Worm (Caenorhabditis elegans) whole organism, L3 larva: ENCODE data around the gene tbc-6.

ENCODE experiments used
- R02D3.7 ChIP-seq: fragments of 150-350 bp; optimal IDR thresholded peaks from 2 replicates; lab custom pipeline; 2014; ENCODE audit warnings: missing biosample characterization, missing genetic modification characterization
- ZK546.5 ChIP-seq: sonication (generic microtip); optimal IDR thresholded peaks from 2 replicates; lab custom pipeline; 2017; ENCODE audit warnings: missing biosample characterization, missing genetic modification characterization
- aly-2 ChIP-seq: fragments of 150-350 bp; optimal IDR thresholded peaks from 2 replicates; lab custom pipeline; 2014; ENCODE audit warnings: missing biosample characterization, missing genetic modification characterization
- ceh-16 ChIP-seq: sonication (generic microtip); optimal IDR thresholded peaks from 2 replicates; lab custom pipeline; 2017; ENCODE audit warnings: missing biosample characterization, missing genetic modification characterization
- ceh-28 ChIP-seq: fragments of 150-350 bp; optimal IDR thresholded peaks from 2 replicates; lab custom pipeline; 2014; ENCODE audit warnings: missing biosample characterization, missing genetic modification reagents, missing genetic modification characterization
- ceh-82 ChIP-seq: fragments of 150-350 bp; optimal IDR thresholded peaks from 2 replicates; lab custom pipeline; 2014; ENCODE audit warnings: missing biosample characterization, missing genetic modification characterization
- ceh-9 ChIP-seq: sonication (generic microtip); optimal IDR thresholded peaks from 2 replicates; lab custom pipeline; 2018; ENCODE audit warnings: missing biosample characterization, missing genetic modification characterization
- daf-12 ChIP-seq: fragments of 150-350 bp; optimal IDR thresholded peaks from 2 replicates; lab custom pipeline; 2014; ENCODE audit warnings: missing biosample characterization, missing genetic modification reagents, missing genetic modification characterization
- egl-27 ChIP-seq: sonication (generic microtip); optimal IDR thresholded peaks from 4 replicates; lab custom pipeline; 2017; ENCODE audit warnings: missing biosample characterization, missing genetic modification reagents, missing genetic modification characterization
- egl-5 ChIP-seq: fragments of 150-350 bp; optimal IDR thresholded peaks from 2 replicates; lab custom pipeline; 2017; ENCODE audit warnings: missing biosample characterization, missing genetic modification reagents, missing genetic modification characterization, inconsistent platforms
- elt-1 ChIP-seq: fragments of 150-350 bp; optimal IDR thresholded peaks from 2 replicates; lab custom pipeline; 2014; ENCODE audit warnings: missing biosample characterization, missing genetic modification characterization
- elt-2 ChIP-seq: sonication (generic microtip); optimal IDR thresholded peaks from 2 replicates; lab custom pipeline; 2016; ENCODE audit warnings: missing genetic modification reagents, mild to moderate bottlenecking, missing genetic modification characterization, missing compliant biosample characterization
- elt-3 ChIP-seq, 3 experiments: fragments of 150-350 bp in 1 of 3; sonication (generic microtip) in 2 of 3; optimal IDR thresholded peaks; 2 replicates in 2 of 3; 4 replicates in 1 of 3; lab custom pipeline; 2014 to 2017; ENCODE audit warnings: missing biosample characterization in 3 of 3, missing genetic modification characterization in 3 of 3
- eor-1 ChIP-seq, 2 experiments: fragments of 150-350 bp; optimal IDR thresholded peaks; 2 replicates each; lab custom pipeline; 2014 to 2018; ENCODE audit warnings: missing biosample characterization in 2 of 2, missing genetic modification characterization in 2 of 2
- fkh-10 ChIP-seq: sonication (generic microtip); optimal IDR thresholded peaks from 2 replicates; lab custom pipeline; 2017; ENCODE audit warnings: missing biosample characterization, missing genetic modification reagents, missing genetic modification characterization
- fkh-2 ChIP-seq: fragments of 150-350 bp; optimal IDR thresholded peaks from 2 replicates; lab custom pipeline; 2014; ENCODE audit warnings: missing biosample characterization, missing genetic modification reagents, missing genetic modification characterization
- lin-15B ChIP-seq: fragments of 150-350 bp; optimal IDR thresholded peaks from 2 replicates; lab custom pipeline; 2014; ENCODE audit warnings: missing biosample characterization, missing genetic modification characterization
- lin-39 ChIP-seq: fragments of 150-350 bp; optimal IDR thresholded peaks from 2 replicates; lab custom pipeline; 2018; ENCODE audit warnings: missing biosample characterization, missing genetic modification reagents, missing genetic modification characterization
- lsy-12 ChIP-seq: sonication (generic microtip); optimal IDR thresholded peaks from 2 replicates; lab custom pipeline; 2016; ENCODE audit warnings: mild to moderate bottlenecking, missing genetic modification characterization, missing compliant biosample characterization
- mdl-1 ChIP-seq: fragments of 150-350 bp; optimal IDR thresholded peaks from 2 replicates; lab custom pipeline; 2014; ENCODE audit warnings: missing biosample characterization, missing genetic modification characterization
- mml-1 ChIP-seq: fragments of 150-350 bp; sonication (generic microtip); optimal IDR thresholded peaks from 3 replicates; lab custom pipeline; 2014; ENCODE audit warnings: missing biosample characterization, missing genetic modification characterization
- nfya-1 ChIP-seq: sonication (generic microtip); optimal IDR thresholded peaks from 2 replicates; lab custom pipeline; 2017; ENCODE audit warnings: missing genetic modification characterization, mild to moderate bottlenecking, missing compliant biosample characterization, antibody characterized with exemption, moderate library complexity; ENCODE audit not compliant: insufficient read depth
- nhr-11 ChIP-seq: fragments of 150-350 bp; optimal IDR thresholded peaks from 2 replicates; lab custom pipeline; 2014; ENCODE audit warnings: missing biosample characterization, missing genetic modification characterization
- nhr-12 ChIP-seq: fragments of 150-350 bp; optimal IDR thresholded peaks from 2 replicates; lab custom pipeline; 2014; ENCODE audit warnings: missing biosample characterization, missing genetic modification characterization
- nhr-23 ChIP-seq: fragments of 150-350 bp; optimal IDR thresholded peaks from 2 replicates; lab custom pipeline; 2014; ENCODE audit warnings: missing biosample characterization, missing genetic modification reagents, missing genetic modification characterization
- nhr-237 ChIP-seq: fragments of 150-350 bp; optimal IDR thresholded peaks from 2 replicates; lab custom pipeline; 2014; ENCODE audit warnings: missing biosample characterization, missing genetic modification characterization
- nhr-25 ChIP-seq: sonication (generic microtip); optimal IDR thresholded peaks from 2 replicates; lab custom pipeline; 2017; ENCODE audit warnings: missing biosample characterization, missing genetic modification characterization
- nhr-43 ChIP-seq: sonication (generic microtip); optimal IDR thresholded peaks from 2 replicates; lab custom pipeline; 2016; ENCODE audit warnings: mild to moderate bottlenecking, missing genetic modification characterization, missing compliant biosample characterization; ENCODE audit not compliant: poor library complexity, severe bottlenecking
- nhr-67 ChIP-seq: fragments of 150-350 bp; optimal IDR thresholded peaks from 2 replicates; lab custom pipeline; 2014; ENCODE audit warnings: missing biosample characterization, missing genetic modification characterization
- nhr-76 ChIP-seq: fragments of 150-350 bp; sonication (generic microtip); optimal IDR thresholded peaks from 5 replicates; lab custom pipeline; 2014; ENCODE audit warnings: missing biosample characterization, missing genetic modification characterization
- nhr-77 ChIP-seq: fragments of 150-350 bp; optimal IDR thresholded peaks from 2 replicates; lab custom pipeline; 2014; ENCODE audit warnings: missing biosample characterization, missing genetic modification characterization
- pha-4 ChIP-seq: fragments of 150-350 bp; optimal IDR thresholded peaks from 2 replicates; lab custom pipeline; 2014; ENCODE audit warnings: missing biosample characterization, missing genetic modification reagents, missing genetic modification characterization
- pqm-1 ChIP-seq: fragments of 150-350 bp; optimal IDR thresholded peaks from 2 replicates; lab custom pipeline; 2017; ENCODE audit warnings: missing biosample characterization, missing genetic modification characterization, inconsistent platforms
- sea-2 ChIP-seq: fragments of 150-350 bp; sonication (generic microtip); optimal IDR thresholded peaks from 4 replicates; lab custom pipeline; 2014; ENCODE audit warnings: missing biosample characterization, missing genetic modification reagents, missing genetic modification characterization
- skn-1 ChIP-seq: fragments of 150-350 bp; optimal IDR thresholded peaks from 2 replicates; lab custom pipeline; 2014; ENCODE audit warnings: missing biosample characterization, missing genetic modification characterization
- snpc-4 ChIP-seq: fragments of 150-350 bp; optimal IDR thresholded peaks from 2 replicates; lab custom pipeline; 2014; ENCODE audit warnings: missing biosample characterization, missing genetic modification characterization
- tbx-2 ChIP-seq: sonication (generic microtip); optimal IDR thresholded peaks from 2 replicates; lab custom pipeline; 2016; ENCODE audit warnings: mild to moderate bottlenecking, missing genetic modification characterization, missing compliant biosample characterization
- unc-39 ChIP-seq: sonication (generic microtip); optimal IDR thresholded peaks from 4 replicates; lab custom pipeline; 2017; ENCODE audit warnings: missing biosample characterization, missing genetic modification characterization
- unc-62 ChIP-seq: fragments of 150-350 bp; sonication (generic microtip); optimal IDR thresholded peaks from 4 replicates; lab custom pipeline; 2014; ENCODE audit warnings: missing biosample characterization, missing genetic modification reagents, missing genetic modification characterization
- zag-1 ChIP-seq: fragments of 150-350 bp; optimal IDR thresholded peaks from 2 replicates; lab custom pipeline; 2014; ENCODE audit warnings: missing biosample characterization, missing genetic modification characterization
- ztf-4 ChIP-seq: fragments of 150-350 bp; optimal IDR thresholded peaks from 2 replicates; lab custom pipeline; 2014; ENCODE audit warnings: missing biosample characterization, missing genetic modification characterization

Gene tbc-6

DNA sequence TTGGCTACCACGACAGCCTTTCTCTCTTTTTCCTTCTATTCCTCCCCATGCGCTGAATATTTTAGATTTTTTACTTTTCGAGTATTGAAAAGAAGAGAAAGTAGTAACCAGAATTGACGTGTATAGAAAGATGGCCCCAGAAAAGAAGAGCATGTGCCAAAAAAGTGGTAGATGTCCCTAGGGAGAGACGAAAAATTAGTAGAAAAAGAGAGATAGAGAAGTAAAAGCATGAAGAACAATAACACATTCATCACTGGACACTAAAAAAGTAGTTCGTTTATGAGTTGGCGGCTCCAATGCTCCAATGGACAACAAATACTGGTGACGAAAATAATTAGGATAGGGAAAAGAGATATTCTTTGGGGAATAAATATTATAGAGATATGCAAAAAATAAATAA is 35.4 kb upstream of the tbc-6 start:
- TF ChIP-seq lin-39 (peak; percentile 36), nfya-1 (peak; percentile 34), egl-5 (tag; lab: Kevin White, UChicago) (peak; percentile 52), fkh-2 (tag; lab: Kevin White, UChicago) (no peak)

DNA sequence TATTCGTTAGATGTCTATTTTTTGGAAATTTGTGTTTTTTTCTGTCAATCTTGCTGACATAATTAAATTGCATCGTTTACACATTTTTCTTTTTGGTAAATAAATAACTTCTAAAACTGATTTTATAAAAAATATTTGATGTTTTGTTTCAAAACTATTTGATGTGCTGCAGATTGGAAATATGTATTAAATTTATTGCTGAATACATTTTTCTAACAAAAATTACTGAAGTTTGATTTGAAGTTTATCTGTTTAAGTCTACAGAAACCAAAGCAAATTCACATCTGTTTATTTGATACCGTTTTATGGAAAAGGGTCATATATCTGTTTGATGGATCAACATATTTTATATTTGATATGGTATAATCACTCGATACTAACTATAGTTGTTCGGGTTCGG is 31.6 kb upstream of the tbc-6 start:
- TF ChIP-seq nhr-77 (tag; lab: Kevin White, UChicago), result no peak
- TF ChIP-seq R02D3.7, result no peak
- TF ChIP-seq nhr-43 (tag; lab: Kevin White, UChicago), result no peak
- TF ChIP-seq lsy-12 (tag; lab: Kevin White, UChicago), result no peak
- no peak for TF ChIP-seq skn-1
- no peak for TF ChIP-seq unc-39 (tag; lab: Kevin White, UChicago)
- TF ChIP-seq nhr-12 (tag; lab: Kevin White, UChicago), result no peak
- TF ChIP-seq nhr-237 (tag; lab: Kevin White, UChicago), result no peak
- TF ChIP-seq fkh-10 (GFP tag; lab: Kevin White, UChicago), result no peak
- TF ChIP-seq nhr-25 (tag; lab: Kevin White, UChicago), result no peak
- TF ChIP-seq egl-5 (tag; lab: Kevin White, UChicago), result no peak
- TF ChIP-seq nhr-76 (tag; lab: Kevin White, UChicago), result no peak
- no peak for TF ChIP-seq ceh-9
- no peak for TF ChIP-seq ZK546.5 (tag; lab: Kevin White, UChicago)
- no peak for TF ChIP-seq elt-1 (tag; lab: Kevin White, UChicago)
- no peak for TF ChIP-seq unc-62 (GFP tag; lab: Kevin White, UChicago)
- TF ChIP-seq nfya-1, result no peak
- no peak for TF ChIP-seq snpc-4 (tag; lab: Kevin White, UChicago)

DNA sequence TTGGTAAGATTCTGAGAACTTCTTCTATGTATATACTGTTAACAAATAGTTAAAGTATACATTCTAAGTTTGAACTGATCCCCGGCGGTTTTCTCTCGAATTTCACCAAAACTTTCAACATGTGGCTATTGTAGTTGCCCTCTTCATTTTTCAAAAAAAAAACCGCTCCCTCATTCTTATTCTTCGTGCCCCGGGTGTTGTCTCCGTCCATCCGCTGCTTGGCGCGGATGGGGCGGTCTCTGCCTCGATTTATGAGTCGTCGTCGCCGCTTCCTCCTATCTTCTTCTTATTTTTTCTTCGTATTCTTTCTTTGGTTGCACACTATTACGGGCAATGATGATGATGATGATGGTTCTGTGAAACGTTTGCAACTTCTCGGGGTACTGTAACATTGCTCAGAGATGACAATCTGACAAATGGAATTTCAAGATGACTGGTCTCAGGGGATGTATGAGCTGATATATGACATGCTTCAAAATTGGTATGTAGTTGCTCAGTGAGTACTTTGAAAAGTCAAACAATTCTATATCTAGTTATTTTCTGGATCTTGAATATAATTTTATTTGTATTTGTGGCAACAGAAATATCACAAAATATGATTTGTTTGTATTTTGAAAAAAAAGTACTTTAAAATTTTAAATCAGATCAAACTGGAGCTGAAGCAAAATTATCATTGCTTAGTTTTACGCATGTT is 27.5 kb upstream of the tbc-6 start:
- TF ChIP-seq nhr-11 (tag; lab: Kevin White, UChicago), result no peak
- TF ChIP-seq eor-1 (tag; optimal IDR thresholded peaks at IDR 0.05; lab: Kevin White, UChicago), result no peak
- peak; percentile 18 for TF ChIP-seq nfya-1
- peak; percentile 35 for TF ChIP-seq lin-39

- no peak for TF ChIP-seq nhr-11 (tag; lab: Kevin White, UChicago)
- TF ChIP-seq mml-1 (tag; lab: Kevin White, UChicago), result no peak
- peak; percentile 12 for TF ChIP-seq ceh-16
- TF ChIP-seq nhr-25 (tag; lab: Kevin White, UChicago), result peak; percentile 91
- peak; percentile 93 for TF ChIP-seq elt-1 (tag; lab: Kevin White, UChicago)
- peak in 1 of 3 experiments; percentile 40 for TF ChIP-seq elt-3 (tag; optimal IDR thresholded peaks at IDR 0.05; lab: Kevin White, UChicago)
- TF ChIP-seq lsy-12 (tag; lab: Kevin White, UChicago), result no peak
- TF ChIP-seq nhr-23 (tag; lab: Kevin White, UChicago), result peak; percentile 61
- peak; percentile 87 for TF ChIP-seq unc-62 (GFP tag; lab: Kevin White, UChicago)
- no peak for TF ChIP-seq skn-1
These were observed 26.8 kb upstream of the tbc-6 start for ce11 chrII:6821118-6821517.

- TF ChIP-seq lin-39, result no peak
- TF ChIP-seq eor-1 (tag; optimal IDR thresholded peaks at IDR 0.05; lab: Kevin White, UChicago), result no peak
- TF ChIP-seq egl-27 (tag; lab: Kevin White, UChicago), result no peak
- TF ChIP-seq lin-15B, result no peak
- no peak for TF ChIP-seq ztf-4 (tag; lab: Kevin White, UChicago)
- no peak for TF ChIP-seq mml-1 (tag; lab: Kevin White, UChicago)
- TF ChIP-seq skn-1, result no peak
- TF ChIP-seq nfya-1, result no peak
- no peak for TF ChIP-seq nhr-237 (tag; lab: Kevin White, UChicago)
- no peak for TF ChIP-seq nhr-67
- no peak for TF ChIP-seq tbx-2
- TF ChIP-seq pqm-1, result peak; percentile 95
- no peak for TF ChIP-seq mdl-1 (tag; lab: Kevin White, UChicago)
- no peak for TF ChIP-seq elt-1 (tag; lab: Kevin White, UChicago)
- peak; percentile 44 for TF ChIP-seq pha-4
- no peak for TF ChIP-seq zag-1 (tag; lab: Kevin White, UChicago)
- TF ChIP-seq elt-2 (tag; lab: Kevin White, UChicago), result peak; percentile 88
- no peak for TF ChIP-seq unc-39 (tag; lab: Kevin White, UChicago)
- no peak for TF ChIP-seq sea-2 (GFP tag; lab: Kevin White, UChicago)
- TF ChIP-seq unc-62 (GFP tag; lab: Kevin White, UChicago), result no peak
- TF ChIP-seq ceh-28, result no peak
- no peak for TF ChIP-seq nhr-12 (tag; lab: Kevin White, UChicago)
- TF ChIP-seq nhr-43 (tag; lab: Kevin White, UChicago), result no peak
- TF ChIP-seq nhr-23 (tag; lab: Kevin White, UChicago), result no peak
- no peak for TF ChIP-seq lsy-12 (tag; lab: Kevin White, UChicago)
- TF ChIP-seq egl-5 (tag; lab: Kevin White, UChicago), result no peak
- no peak for TF ChIP-seq nhr-11 (tag; lab: Kevin White, UChicago)
- no peak for TF ChIP-seq daf-12 (tag; lab: Kevin White, UChicago)
- no peak for TF ChIP-seq ceh-82 (tag; lab: Kevin White, UChicago)
- no peak for TF ChIP-seq aly-2 (tag; lab: Kevin White, UChicago)
- no peak for TF ChIP-seq nhr-77 (tag; lab: Kevin White, UChicago)
These were observed 26.1 kb upstream of the tbc-6 start for ce11 chrII:6821832-6822231.
